Fruit fly (Drosophila melanogaster) whole organism: ENCODE data around the gene Polr2J.

Experiments
- CG8478 ChIP-seq: fragments of >200 bp; optimal IDR thresholded peaks from 2 replicates; lab custom pipeline; 2018; ENCODE audit warnings: inconsistent platforms
- Dll ChIP-seq: fragments of >200 bp; optimal IDR thresholded peaks from 2 replicates; lab custom pipeline; 2017
- EcR ChIP-seq, 2 experiments: fragments of >200 bp; optimal IDR thresholded peaks; 2 replicates each; lab custom pipeline; 2017; ENCODE audit warnings: missing biosample characterization in 2 of 2, missing genetic modification characterization in 2 of 2, missing genetic modification reagents in 2 of 2
- pan ChIP-seq: fragments of >200 bp; optimal IDR thresholded peaks from 2 replicates; lab custom pipeline; 2017
- psq ChIP-seq: fragments of >200 bp; optimal IDR thresholded peaks from 2 replicates; lab custom pipeline; 2017
- usp ChIP-seq: fragments of >200 bp; optimal IDR thresholded peaks from 2 replicates; lab custom pipeline; 2017; ENCODE audit warnings: missing biosample characterization, missing genetic modification characterization, mixed read lengths

DNA sequence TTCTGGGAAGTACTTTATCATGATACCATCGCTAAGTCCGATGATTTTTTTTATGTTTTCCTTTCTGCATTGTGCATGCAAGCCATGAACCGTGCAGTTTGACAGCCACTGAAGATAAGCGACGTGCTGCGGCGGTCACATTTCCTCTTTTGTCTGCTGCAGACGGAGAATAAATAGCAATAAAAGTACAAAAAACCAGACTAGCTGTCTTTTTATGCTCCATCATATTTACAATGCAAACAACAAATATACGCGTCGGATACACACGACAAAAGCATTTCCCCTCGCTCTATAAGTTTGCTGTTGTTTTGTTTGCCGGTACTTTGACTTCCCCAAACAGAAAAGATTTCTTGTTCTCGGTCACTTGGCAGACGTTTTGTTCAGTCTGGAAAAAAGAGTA lies 30.4 kb downstream of the Polr2J start:
- TF ChIP-seq Dll (lab: Kevin White, UChicago) (no peak), pan (lab: Kevin White, UChicago) (no peak), psq (no peak), CG8478 (lab: Kevin White, UChicago) (no peak), EcR (GFP tag; optimal IDR thresholded peaks at IDR 0.05; lab: Kevin White, UChicago) (no peak), usp (GFP tag; lab: Kevin White, UChicago) (no peak)
